Worm (Caenorhabditis elegans) whole organism, late embryonic: Measurements from ENCODE around the gene msp-64.

ENCODE experiments used
- C08G9.2 ChIP-seq: sonication (generic microtip); optimal IDR thresholded peaks from 2 replicates; lab custom pipeline; 2016; ENCODE audit warnings: mild to moderate bottlenecking, missing genetic modification characterization, moderate library complexity, missing compliant biosample characterization
- F13H6.1 ChIP-seq: sonication (generic microtip); optimal IDR thresholded peaks from 2 replicates; lab custom pipeline; 2016; ENCODE audit warnings: missing genetic modification characterization, missing compliant biosample characterization
- T23F11.4 ChIP-seq: fragments of 200-800 bp; sonication (Bioruptor generic); optimal IDR thresholded peaks from 2 replicates; lab custom pipeline; 2018; ENCODE audit warnings: mild to moderate bottlenecking, missing genetic modification characterization, missing compliant biosample characterization
- ama-1 ChIP-seq: fragments of 150-350 bp; optimal IDR thresholded peaks from 2 replicates; lab custom pipeline; 2014
- ceh-19 ChIP-seq: fragments of 200-800 bp; sonication (Bioruptor generic); optimal IDR thresholded peaks from 2 replicates; lab custom pipeline; 2018; ENCODE audit warnings: mild to moderate bottlenecking, missing genetic modification characterization, missing compliant biosample characterization
- ets-4 ChIP-seq: sonication (generic microtip); optimal IDR thresholded peaks from 2 replicates; lab custom pipeline; 2016; ENCODE audit warnings: missing genetic modification characterization, missing compliant biosample characterization
- eyg-1 ChIP-seq: sonication (generic microtip); optimal IDR thresholded peaks from 2 replicates; lab custom pipeline; 2016; ENCODE audit warnings: missing genotype, missing genetic modification characterization, missing compliant biosample characterization
- fkh-10 ChIP-seq: fragments of 150-350 bp; optimal IDR thresholded peaks from 2 replicates; lab custom pipeline; 2014; ENCODE audit warnings: missing biosample characterization, missing genetic modification reagents, missing genetic modification characterization
- gmeb-2 ChIP-seq: sonication (generic microtip); optimal IDR thresholded peaks from 2 replicates; lab custom pipeline; 2016; ENCODE audit warnings: missing genetic modification characterization, inconsistent platforms, missing compliant biosample characterization
- madf-2 ChIP-seq: sonication (generic microtip); optimal IDR thresholded peaks from 2 replicates; lab custom pipeline; 2017; ENCODE audit warnings: missing genetic modification characterization, missing compliant biosample characterization
- nfya-1 ChIP-seq: sonication (generic microtip); optimal IDR thresholded peaks from 2 replicates; lab custom pipeline; 2017; ENCODE audit warnings: missing genetic modification characterization, mild to moderate bottlenecking, missing compliant biosample characterization, antibody characterized with exemption, moderate library complexity
- nhr-11 ChIP-seq: fragments of 150-350 bp; optimal IDR thresholded peaks from 2 replicates; lab custom pipeline; 2014; ENCODE audit warnings: missing biosample characterization, missing genetic modification characterization
- pag-3 ChIP-seq: sonication (generic microtip); optimal IDR thresholded peaks from 2 replicates; lab custom pipeline; 2016; ENCODE audit warnings: missing compliant biosample characterization, missing genetic modification characterization, borderline replicate concordance
- pha-2 ChIP-seq: sonication (generic microtip); optimal IDR thresholded peaks from 2 replicates; lab custom pipeline; 2017; ENCODE audit warnings: mild to moderate bottlenecking, missing genetic modification characterization, missing compliant biosample characterization

- TF ChIP-seq fkh-10 (GFP tag; lab: Kevin White, UChicago): peak; percentile 73
- TF ChIP-seq ceh-19 (GFP tag; lab: Kevin White, UChicago): peak; percentile 89
- TF ChIP-seq ama-1: peak; percentile 100
- peak; percentile 68 for TF ChIP-seq eyg-1 (tag; lab: Kevin White, UChicago)
- peak; percentile 81 for TF ChIP-seq madf-2
- peak; percentile 82 for TF ChIP-seq C08G9.2 (tag; lab: Kevin White, UChicago)
- TF ChIP-seq nhr-11 (tag; lab: Kevin White, UChicago): peak; percentile 58
- peak; percentile 70 for TF ChIP-seq pag-3 (tag; lab: Kevin White, UChicago)
- TF ChIP-seq nfya-1: peak; percentile 92
- peak; percentile 85 for TF ChIP-seq ets-4
- TF ChIP-seq T23F11.4 (GFP tag; lab: Kevin White, UChicago): peak; percentile 87
- peak; percentile 55 for TF ChIP-seq gmeb-2
- peak; percentile 82 for TF ChIP-seq pha-2 (tag; lab: Kevin White, UChicago)
- peak; percentile 87 for TF ChIP-seq F13H6.1 (tag; lab: Kevin White, UChicago)
Observed at ce11 chrII:5844694-5845129, 34.6 kb upstream of the msp-64 start.
